Fruit fly (Drosophila melanogaster) whole organism: Measurements from ENCODE around the gene mthl8.

Experiments
- CG8478 ChIP-seq: fragments of >200 bp; optimal IDR thresholded peaks from 2 replicates; lab custom pipeline; 2018; ENCODE audit warnings: inconsistent platforms
- EcR ChIP-seq, 2 experiments: fragments of >200 bp; optimal IDR thresholded peaks; 2 replicates each; lab custom pipeline; 2017; ENCODE audit warnings: missing biosample characterization in 2 of 2, missing genetic modification characterization in 2 of 2, missing genetic modification reagents in 2 of 2
- pan ChIP-seq: fragments of >200 bp; optimal IDR thresholded peaks from 2 replicates; lab custom pipeline; 2017
- psq ChIP-seq: fragments of >200 bp; optimal IDR thresholded peaks from 2 replicates; lab custom pipeline; 2017

DNA sequence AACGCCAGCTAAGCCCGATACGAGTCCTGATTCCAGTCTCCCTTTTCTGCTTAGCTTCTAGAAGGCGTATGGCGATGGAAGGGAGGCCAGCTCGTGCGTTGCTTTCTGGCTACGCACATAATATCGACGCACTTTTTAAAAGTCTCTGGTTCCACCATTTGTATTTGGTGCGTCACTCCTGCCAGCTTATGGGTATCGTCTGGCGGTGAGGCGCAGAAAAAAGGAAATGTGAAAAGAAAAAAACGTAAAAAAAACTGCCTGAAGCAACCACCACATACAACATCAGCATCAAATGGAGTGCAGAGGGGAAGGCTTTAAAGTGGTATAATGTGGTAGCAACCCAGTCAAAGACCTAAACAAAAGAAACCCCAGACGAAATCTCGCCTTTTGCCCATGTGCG lies 47.1 kb downstream of the mthl8 start:
- no peak for TF ChIP-seq CG8478 (lab: Kevin White, UChicago)
- no peak for TF ChIP-seq psq
- no peak for TF ChIP-seq pan (lab: Kevin White, UChicago)
- peak in 1 of 2 experiments; percentile 52 for TF ChIP-seq EcR (GFP tag; optimal IDR thresholded peaks at IDR 0.05; lab: Kevin White, UChicago)
